Worm (Caenorhabditis elegans) whole organism, young adult: ENCODE measurements around the gene arx-6.

Experiments used
- F37B4.10 ChIP-seq: fragments of 200-800 bp; sonication (Bioruptor generic); IDR thresholded peaks from 2 replicates; pipeline ENCODE4 v1.3.6; 2022; ENCODE audit warnings: missing genetic modification characterization, missing compliant biosample characterization
- F55B11.4 ChIP-seq: sonication (generic microtip); optimal IDR thresholded peaks from 2 replicates; lab custom pipeline; 2016; ENCODE audit warnings: missing compliant biosample characterization, missing genetic modification characterization, borderline replicate concordance; ENCODE audit not compliant: insufficient read depth
- ama-1 ChIP-seq, 3 experiments: fragments of 150-350 bp in 1 of 3; sonication (generic microtip) in 2 of 3; optimal IDR thresholded peaks; 2 replicates each; lab custom pipeline; 2014 to 2018; ENCODE audit warnings: missing biosample characterization in 2 of 3, missing genetic modification characterization in 2 of 3, missing genetic modification reagents in 2 of 3
- aptf-3 ChIP-seq: fragments of 200-800 bp; sonication (Bioruptor generic); IDR thresholded peaks from 2 replicates; pipeline ENCODE4 v1.3.6; 2022; ENCODE audit warnings: missing genetic modification characterization, missing compliant biosample characterization
- attf-5 ChIP-seq: fragments of 200-800 bp; sonication (Bioruptor generic); optimal IDR thresholded peaks from 2 replicates; lab custom pipeline; 2018; ENCODE audit warnings: mild to moderate bottlenecking, missing genetic modification characterization, missing compliant biosample characterization
- bed-1 ChIP-seq: fragments of 200-800 bp; sonication (Bioruptor generic); IDR thresholded peaks from 2 replicates; pipeline ENCODE4 v1.3.6; 2022; ENCODE audit warnings: missing genetic modification reagents, missing genetic modification characterization, missing compliant biosample characterization
- ceh-79 ChIP-seq: sonication (generic microtip); optimal IDR thresholded peaks from 2 replicates; lab custom pipeline; 2017; ENCODE audit warnings: mild to moderate bottlenecking, missing genetic modification characterization, missing compliant biosample characterization
- egrh-3 ChIP-seq: fragments of 200-800 bp; sonication (Bioruptor generic); IDR thresholded peaks from 2 replicates; pipeline ENCODE4 v1.3.6; 2022; ENCODE audit warnings: missing genetic modification reagents, missing genetic modification characterization, missing compliant biosample characterization
- hlh-26 ChIP-seq: fragments of 200-800 bp; sonication (Bioruptor generic); conservative IDR thresholded peaks from 2 replicates; pipeline ENCODE4 v1.3.6; 2022; ENCODE audit warnings: missing genetic modification reagents, missing genetic modification characterization, missing compliant biosample characterization
- hsf-1 ChIP-seq: fragments of 200-800 bp; sonication (Bioruptor generic); IDR thresholded peaks from 2 replicates; pipeline ENCODE4 v1.3.6; 2022; ENCODE audit warnings: missing genetic modification reagents, missing genetic modification characterization, missing compliant biosample characterization
- nhr-90 ChIP-seq: sonication (generic microtip); optimal IDR thresholded peaks from 2 replicates; lab custom pipeline; 2016; ENCODE audit warnings: missing genotype, mild to moderate bottlenecking, missing genetic modification characterization, missing compliant biosample characterization
- rec-8 ChIP-seq, 2 experiments: sonication (generic microtip); optimal IDR thresholded peaks; 2 replicates each; lab custom pipeline; 2016; ENCODE audit warnings: mild to moderate bottlenecking in 2 of 2, missing genetic modification characterization in 2 of 2, missing genetic modification reagents in 2 of 2, missing genotype in 2 of 2, missing biosample characterization in 1 of 2, missing compliant biosample characterization in 1 of 2, moderate library complexity in 1 of 2
- sdz-38 ChIP-seq: sonication (generic microtip); optimal IDR thresholded peaks from 2 replicates; lab custom pipeline; 2016; ENCODE audit warnings: missing genotype, missing genetic modification characterization, missing compliant biosample characterization
- snpc-1.1 ChIP-seq: sonication (generic microtip); optimal IDR thresholded peaks from 2 replicates; lab custom pipeline; 2017; ENCODE audit warnings: missing genetic modification characterization, mild to moderate bottlenecking, missing compliant biosample characterization, antibody characterized with exemption, moderate library complexity, missing genotype, missing genetic modification reagents; ENCODE audit not compliant: insufficient read depth

- no peak for TF ChIP-seq F55B11.4 (tag; lab: Kevin White, UChicago)
- no peak for TF ChIP-seq ama-1 (optimal IDR thresholded peaks at IDR 0.05; lab: Kevin White, UChicago)
- no peak for TF ChIP-seq ama-1 (GFP tag; optimal IDR thresholded peaks at IDR 0.05; lab: Kevin White, UChicago)
- no peak for TF ChIP-seq sdz-38 (tag; lab: Kevin White, UChicago)
- no peak for TF ChIP-seq snpc-1.1 (tag; lab: Kevin White, UChicago)
- TF ChIP-seq hlh-26: no peak
- no peak for TF ChIP-seq egrh-3 (GFP tag; lab: Robert Waterston, UW)
- no peak for TF ChIP-seq attf-5 (GFP tag; lab: Kevin White, UChicago)
- TF ChIP-seq ceh-79 (tag; lab: Kevin White, UChicago): no peak
- TF ChIP-seq rec-8 (tag; optimal IDR thresholded peaks at IDR 0.05; lab: Kevin White, UChicago): no peak
- no peak for TF ChIP-seq bed-1 (GFP tag; lab: Robert Waterston, UW)
- no peak for TF ChIP-seq hsf-1
- no peak for TF ChIP-seq aptf-3
- no peak for TF ChIP-seq nhr-90
- TF ChIP-seq F37B4.10: no peak
Observed at ce11 chrIII:4844327-4844726, 34.1 kb upstream of the arx-6 start, which contains the start of the genes clec-157 and fkh-5.
